Worm (Caenorhabditis elegans) whole organism, L1 larva: Measurements from ENCODE around the gene ZK1058.9.

Source experiments
- C34B4.2 ChIP-seq: sonication (generic microtip); optimal IDR thresholded peaks from 2 replicates; lab custom pipeline; 2017; ENCODE audit warnings: mild to moderate bottlenecking, missing genetic modification characterization, missing compliant biosample characterization
- F16B12.6 ChIP-seq: fragments of 150-350 bp; optimal IDR thresholded peaks from 2 replicates; lab custom pipeline; 2014; ENCODE audit warnings: missing biosample characterization, missing genetic modification characterization
- Y116A8C.19 ChIP-seq: sonication (generic microtip); optimal IDR thresholded peaks from 2 replicates; lab custom pipeline; 2016; ENCODE audit warnings: missing compliant biosample characterization, missing genetic modification characterization, borderline replicate concordance
- alr-1 ChIP-seq: fragments of 200-800 bp; sonication (Bioruptor generic); optimal IDR thresholded peaks from 2 replicates; lab custom pipeline; 2018; ENCODE audit warnings: borderline replicate concordance, mild to moderate bottlenecking, missing genetic modification characterization, missing compliant biosample characterization
- aly-2 ChIP-seq: fragments of 150-350 bp; optimal IDR thresholded peaks from 2 replicates; lab custom pipeline; 2014; ENCODE audit warnings: missing biosample characterization, missing genetic modification characterization
- blmp-1 ChIP-seq: fragments of 150-350 bp; optimal IDR thresholded peaks from 2 replicates; lab custom pipeline; 2014; ENCODE audit warnings: missing biosample characterization, missing genetic modification characterization
- ceh-8 ChIP-seq: fragments of 200-800 bp; sonication (Bioruptor generic); optimal IDR thresholded peaks from 2 replicates; lab custom pipeline; 2018; ENCODE audit warnings: mild to moderate bottlenecking, missing genetic modification characterization, moderate library complexity, missing compliant biosample characterization
- ceh-82 ChIP-seq, 3 experiments: fragments of 150-350 bp in 1 of 3; sonication (generic microtip) in 2 of 3; optimal IDR thresholded peaks; 2 replicates each; lab custom pipeline; 2014 to 2017; ENCODE audit warnings: missing biosample characterization in 3 of 3, missing genetic modification characterization in 3 of 3
- ceh-90 ChIP-seq: sonication (generic microtip); optimal IDR thresholded peaks from 2 replicates; lab custom pipeline; 2016; ENCODE audit warnings: missing genetic modification characterization, missing compliant biosample characterization
- ces-1 ChIP-seq: fragments of 150-350 bp; optimal IDR thresholded peaks from 2 replicates; lab custom pipeline; 2014; ENCODE audit warnings: missing biosample characterization, missing genetic modification reagents, missing genetic modification characterization
- efl-1 ChIP-seq, 4 experiments: fragments of 150-350 bp; optimal IDR thresholded peaks in 3 of 4; peaks in 1 of 4; 1 replicate in 1 of 4; 2 replicates in 3 of 4; lab custom pipeline; 2014; ENCODE audit warnings: missing biosample characterization in 2 of 4, missing genetic modification characterization in 2 of 4, missing genetic modification reagents in 2 of 4
- egl-13 ChIP-seq: sonication (generic microtip); optimal IDR thresholded peaks from 2 replicates; lab custom pipeline; 2016; ENCODE audit warnings: missing genotype, missing genetic modification reagents, missing genetic modification characterization, missing compliant biosample characterization
- egl-27 ChIP-seq, 2 experiments: fragments of 150-350 bp in 1 of 2; sonication (generic microtip); optimal IDR thresholded peaks; 3 replicates each; lab custom pipeline; 2017 to 2018; ENCODE audit warnings: missing biosample characterization in 2 of 2, missing genetic modification characterization in 2 of 2, missing genetic modification reagents in 2 of 2
- elt-2 ChIP-seq: sonication (generic microtip); optimal IDR thresholded peaks from 2 replicates; lab custom pipeline; 2016; ENCODE audit warnings: missing genetic modification characterization, mild to moderate bottlenecking, inconsistent platforms, missing compliant biosample characterization, missing genetic modification reagents
- elt-3 ChIP-seq, 6 experiments: fragments of 150-350 bp in 1 of 6; sonication (generic microtip); optimal IDR thresholded peaks; 2 replicates each; lab custom pipeline; 2017 to 2018; ENCODE audit warnings: missing biosample characterization in 6 of 6, missing genetic modification characterization in 6 of 6, inconsistent platforms in 1 of 6
- ets-5 ChIP-seq: fragments of 200-800 bp; sonication (Bioruptor generic); IDR thresholded peaks from 2 replicates; pipeline ENCODE4 v1.3.6; 2022; ENCODE audit warnings: missing genetic modification characterization, missing compliant biosample characterization
- fkh-8 ChIP-seq: sonication (generic microtip); optimal IDR thresholded peaks from 2 replicates; lab custom pipeline; 2016; ENCODE audit warnings: mild to moderate bottlenecking, missing genetic modification characterization, missing compliant biosample characterization
- grh-1 ChIP-seq: fragments of 200-800 bp; sonication (Bioruptor generic); IDR thresholded peaks from 2 replicates; pipeline ENCODE4 v1.3.6; 2022; ENCODE audit warnings: missing genetic modification reagents, missing genetic modification characterization, missing compliant biosample characterization
- hlh-17 ChIP-seq: fragments of 200-800 bp; sonication (Bioruptor generic); optimal IDR thresholded peaks from 2 replicates; lab custom pipeline; 2018; ENCODE audit warnings: missing genetic modification characterization, mild to moderate bottlenecking, missing compliant biosample characterization, moderate library complexity, borderline replicate concordance
- irx-1 ChIP-seq: sonication (generic microtip); optimal IDR thresholded peaks from 2 replicates; lab custom pipeline; 2016; ENCODE audit warnings: missing genetic modification characterization, missing compliant biosample characterization
- lin-13 ChIP-seq: fragments of 150-350 bp; optimal IDR thresholded peaks from 2 replicates; lab custom pipeline; 2014; ENCODE audit warnings: missing biosample characterization, missing genetic modification reagents, missing genetic modification characterization
- lin-14 ChIP-seq: fragments of 200-800 bp; sonication (Bioruptor generic); optimal IDR thresholded peaks from 2 replicates; lab custom pipeline; 2018; ENCODE audit warnings: mild to moderate bottlenecking, missing genetic modification characterization, moderate library complexity, missing compliant biosample characterization
- lin-35 ChIP-seq, 2 experiments: fragments of 150-350 bp; optimal IDR thresholded peaks; 2 replicates each; lab custom pipeline; 2014; ENCODE audit warnings: missing biosample characterization in 2 of 2, missing genetic modification characterization in 2 of 2, missing genetic modification reagents in 2 of 2
- lin-39 ChIP-seq: fragments of 150-350 bp; optimal IDR thresholded peaks from 2 replicates; lab custom pipeline; 2014; ENCODE audit warnings: missing biosample characterization, missing genetic modification reagents, missing genetic modification characterization
- lir-3 ChIP-seq: sonication (generic microtip); optimal IDR thresholded peaks from 2 replicates; lab custom pipeline; 2016; ENCODE audit warnings: mild to moderate bottlenecking, missing genetic modification characterization, moderate library complexity, missing compliant biosample characterization; ENCODE audit not compliant: poor library complexity
- lsy-2 ChIP-seq, 2 experiments: fragments of 150-350 bp; optimal IDR thresholded peaks; 2 replicates each; lab custom pipeline; 2014; ENCODE audit warnings: missing biosample characterization in 2 of 2, missing genetic modification characterization in 2 of 2
- mdl-1 ChIP-seq, 2 experiments: fragments of 150-350 bp; optimal IDR thresholded peaks; 2 replicates each; lab custom pipeline; 2014 to 2017; ENCODE audit warnings: missing biosample characterization in 2 of 2, missing genetic modification characterization in 2 of 2, inconsistent platforms in 1 of 2
- mep-1 ChIP-seq: fragments of 150-350 bp; optimal IDR thresholded peaks from 2 replicates; lab custom pipeline; 2014; ENCODE audit warnings: missing biosample characterization, missing genetic modification characterization
- nhr-12 ChIP-seq: sonication (generic microtip); optimal IDR thresholded peaks from 2 replicates; lab custom pipeline; 2017; ENCODE audit warnings: missing biosample characterization, missing genetic modification characterization
- nhr-20 ChIP-seq: sonication (generic microtip); optimal IDR thresholded peaks from 2 replicates; lab custom pipeline; 2016; ENCODE audit warnings: mild to moderate bottlenecking, missing genetic modification characterization, missing compliant biosample characterization
- nhr-28 ChIP-seq: fragments of 150-350 bp; optimal IDR thresholded peaks from 2 replicates; lab custom pipeline; 2014; ENCODE audit warnings: missing biosample characterization, missing genetic modification characterization
- nhr-47 ChIP-seq: sonication (generic microtip); optimal IDR thresholded peaks from 2 replicates; lab custom pipeline; 2016; ENCODE audit warnings: mild to moderate bottlenecking, missing genetic modification characterization, moderate library complexity, missing compliant biosample characterization
- nhr-76 ChIP-seq: sonication (generic microtip); optimal IDR thresholded peaks from 2 replicates; lab custom pipeline; 2017; ENCODE audit warnings: missing biosample characterization, missing genetic modification characterization
- nhr-77 ChIP-seq: fragments of 150-350 bp; optimal IDR thresholded peaks from 2 replicates; lab custom pipeline; 2014; ENCODE audit warnings: missing biosample characterization, missing genetic modification characterization
- nhr-84 ChIP-seq: sonication (generic microtip); optimal IDR thresholded peaks from 2 replicates; lab custom pipeline; 2017; ENCODE audit warnings: missing biosample characterization, missing genetic modification characterization
- nhr-90 ChIP-seq: sonication (generic microtip); optimal IDR thresholded peaks from 2 replicates; lab custom pipeline; 2016; ENCODE audit warnings: mild to moderate bottlenecking, missing genetic modification characterization, missing compliant biosample characterization; ENCODE audit not compliant: poor library complexity
- pqm-1 ChIP-seq: sonication (generic microtip); optimal IDR thresholded peaks from 3 replicates; lab custom pipeline; 2017; ENCODE audit warnings: missing biosample characterization, missing genetic modification characterization
- rnt-1 ChIP-seq: sonication (generic microtip); optimal IDR thresholded peaks from 2 replicates; lab custom pipeline; 2016; ENCODE audit warnings: mild to moderate bottlenecking, missing genetic modification characterization, moderate library complexity, missing compliant biosample characterization
- skn-1 ChIP-seq: fragments of 150-350 bp; optimal IDR thresholded peaks from 2 replicates; lab custom pipeline; 2014; ENCODE audit warnings: missing biosample characterization, missing genetic modification characterization
- snpc-4 ChIP-seq: fragments of 150-350 bp; optimal IDR thresholded peaks from 2 replicates; lab custom pipeline; 2014; ENCODE audit warnings: missing biosample characterization, missing genetic modification characterization
- snu-23 ChIP-seq: sonication (generic microtip); optimal IDR thresholded peaks from 2 replicates; lab custom pipeline; 2016; ENCODE audit warnings: missing genetic modification characterization, missing compliant biosample characterization
- sptf-1 ChIP-seq: fragments of 150-350 bp; optimal IDR thresholded peaks from 2 replicates; lab custom pipeline; 2014; ENCODE audit warnings: missing biosample characterization, missing genetic modification characterization
- sup-37 ChIP-seq: fragments of 200-800 bp; sonication (Bioruptor generic); optimal IDR thresholded peaks from 2 replicates; lab custom pipeline; 2018; ENCODE audit warnings: mild to moderate bottlenecking, missing genetic modification characterization, missing compliant biosample characterization
- tbx-2 ChIP-seq: sonication (generic microtip); optimal IDR thresholded peaks from 2 replicates; lab custom pipeline; 2016; ENCODE audit warnings: missing genetic modification characterization, missing compliant biosample characterization
- tlp-1 ChIP-seq: fragments of 150-350 bp; optimal IDR thresholded peaks from 2 replicates; lab custom pipeline; 2014; ENCODE audit warnings: missing biosample characterization, missing genetic modification characterization
- unc-130 ChIP-seq: fragments of 150-350 bp; optimal IDR thresholded peaks from 2 replicates; lab custom pipeline; 2017; ENCODE audit warnings: missing biosample characterization, missing genetic modification characterization, inconsistent platforms
- unc-30 ChIP-seq: sonication (generic microtip); optimal IDR thresholded peaks from 2 replicates; lab custom pipeline; 2017; ENCODE audit warnings: missing biosample characterization, missing genetic modification characterization
- unc-86 ChIP-seq: sonication (generic microtip); optimal IDR thresholded peaks from 2 replicates; lab custom pipeline; 2016; ENCODE audit warnings: missing genetic modification characterization, missing compliant biosample characterization
- vab-15 ChIP-seq: sonication (generic microtip); optimal IDR thresholded peaks from 2 replicates; lab custom pipeline; 2017; ENCODE audit warnings: missing genotype, mild to moderate bottlenecking, missing genetic modification characterization, missing compliant biosample characterization
- xbp-1 ChIP-seq: sonication (generic microtip); optimal IDR thresholded peaks from 2 replicates; lab custom pipeline; 2016; ENCODE audit warnings: missing genetic modification characterization, missing compliant biosample characterization
- zag-1 ChIP-seq: fragments of 150-350 bp; optimal IDR thresholded peaks from 2 replicates; lab custom pipeline; 2014; ENCODE audit warnings: missing biosample characterization, missing genetic modification characterization
- zip-4 ChIP-seq: fragments of 200-800 bp; sonication (Bioruptor generic); optimal IDR thresholded peaks from 2 replicates; lab custom pipeline; 2018; ENCODE audit warnings: mild to moderate bottlenecking, missing genetic modification characterization, moderate library complexity, missing compliant biosample characterization
- ztf-4 ChIP-seq: fragments of 150-350 bp; optimal IDR thresholded peaks from 2 replicates; lab custom pipeline; 2014; ENCODE audit warnings: missing biosample characterization, missing genetic modification characterization

ZK1058.9 gene

DNA sequence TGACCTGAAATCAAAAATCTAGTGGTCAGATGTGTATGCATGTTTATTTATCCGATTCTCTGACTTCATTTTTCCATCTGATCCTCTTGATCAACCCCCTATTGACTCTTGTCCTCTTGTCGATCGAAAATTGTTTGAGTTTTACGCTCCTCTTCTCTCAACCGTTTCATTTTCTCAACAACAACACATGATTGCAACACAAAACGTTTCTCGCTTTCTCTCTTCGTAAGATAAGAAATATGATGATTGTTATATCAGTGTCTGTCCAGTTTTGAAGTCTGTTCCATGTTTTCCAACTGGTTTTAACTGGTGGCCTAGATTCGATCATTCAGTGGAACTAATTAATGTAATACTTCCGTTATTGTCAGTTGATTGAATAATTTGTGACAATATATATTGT, 26.0 kb upstream of the ZK1058.9 start:
- TF ChIP-seq nhr-90 (tag; lab: Kevin White, UChicago) = no peak
- no peak for TF ChIP-seq pqm-1
- no peak for TF ChIP-seq ztf-4 (tag; lab: Kevin White, UChicago)
- no peak for TF ChIP-seq nhr-84 (tag; lab: Kevin White, UChicago)
- no peak for TF ChIP-seq ceh-82 (tag; optimal IDR thresholded peaks at IDR 0.05; lab: Kevin White, UChicago)
- TF ChIP-seq fkh-8 (tag; lab: Kevin White, UChicago) = no peak
- TF ChIP-seq elt-3 (tag; optimal IDR thresholded peaks at IDR 0.05; lab: Kevin White, UChicago) = peak in 1 of 6 experiments; percentile 33
- TF ChIP-seq elt-2 (tag; lab: Kevin White, UChicago) = no peak
- no peak for TF ChIP-seq alr-1
- TF ChIP-seq sptf-1 (tag; lab: Kevin White, UChicago) = no peak
- no peak for TF ChIP-seq efl-1 (optimal IDR thresholded peaks at IDR 0.05; lab: Kevin White, UChicago)
- TF ChIP-seq efl-1 (GFP tag; optimal IDR thresholded peaks at IDR 0.05 in 1 of 2; lab: Kevin White, UChicago) = no peak
- TF ChIP-seq rnt-1 (tag; lab: Kevin White, UChicago) = no peak
- no peak for TF ChIP-seq aly-2 (tag; lab: Kevin White, UChicago)
- TF ChIP-seq lin-39 (tag; lab: Kevin White, UChicago) = no peak
- no peak for TF ChIP-seq ceh-90 (tag; lab: Kevin White, UChicago)
- no peak for TF ChIP-seq zag-1
- peak; percentile 7 for TF ChIP-seq nhr-20 (tag; lab: Kevin White, UChicago)
- no peak for TF ChIP-seq grh-1 (GFP tag; lab: Robert Waterston, UW)
- TF ChIP-seq blmp-1 = peak; percentile 91
- TF ChIP-seq nhr-76 = no peak
- peak; percentile 11 for TF ChIP-seq snu-23
- no peak for TF ChIP-seq lin-13 (GFP tag; lab: Kevin White, UChicago)
- peak in 1 of 2 experiments; percentile 30 for TF ChIP-seq mdl-1 (tag; optimal IDR thresholded peaks at IDR 0.05; lab: Kevin White, UChicago)
- no peak for TF ChIP-seq tlp-1
- peak; percentile 44 for TF ChIP-seq lin-14 (GFP tag; lab: Kevin White, UChicago)
- no peak for TF ChIP-seq ceh-8
- TF ChIP-seq zip-4 = no peak
- TF ChIP-seq egl-27 (tag; optimal IDR thresholded peaks at IDR 0.05; lab: Kevin White, UChicago) = no peak
- peak; percentile 12 for TF ChIP-seq mep-1 (tag; lab: Kevin White, UChicago)
- TF ChIP-seq ces-1 (GFP tag; lab: Kevin White, UChicago) = no peak
- no peak for TF ChIP-seq C34B4.2 (tag; lab: Kevin White, UChicago)
- TF ChIP-seq xbp-1 = no peak
- peak; percentile 64 for TF ChIP-seq unc-130 (tag; lab: Kevin White, UChicago)
- TF ChIP-seq lir-3 (tag; lab: Kevin White, UChicago) = no peak
- TF ChIP-seq skn-1 (tag; lab: Kevin White, UChicago) = no peak
- TF ChIP-seq tbx-2 (tag; lab: Kevin White, UChicago) = no peak
- no peak for TF ChIP-seq snpc-4
- no peak for TF ChIP-seq nhr-47
- TF ChIP-seq hlh-17 = no peak
- no peak for TF ChIP-seq vab-15 (tag; lab: Kevin White, UChicago)
- no peak for TF ChIP-seq nhr-28 (tag; lab: Kevin White, UChicago)
- TF ChIP-seq F16B12.6 (tag; lab: Kevin White, UChicago) = no peak
- TF ChIP-seq nhr-77 (tag; lab: Kevin White, UChicago) = no peak
- TF ChIP-seq Y116A8C.19 = no peak
- TF ChIP-seq sup-37 (GFP tag; lab: Kevin White, UChicago) = no peak
- peak in 1 of 2 experiments; percentile 0 for TF ChIP-seq lsy-2 (tag; optimal IDR thresholded peaks at IDR 0.05; lab: Kevin White, UChicago)
- TF ChIP-seq unc-86 = no peak
- no peak for TF ChIP-seq nhr-12
- TF ChIP-seq irx-1 (tag; lab: Kevin White, UChicago) = no peak
- TF ChIP-seq ets-5 (GFP tag; lab: Robert Waterston, UW) = no peak
- TF ChIP-seq lin-35 (GFP tag; optimal IDR thresholded peaks at IDR 0.05; lab: Kevin White, UChicago) = peak in 1 of 2 experiments; percentile 64
- TF ChIP-seq egl-13 = no peak
- TF ChIP-seq unc-30 (tag; lab: Kevin White, UChicago) = no peak
